Fruit fly (Drosophila melanogaster) whole organism, embryonic: ENCODE measurements around the gene mRpL14.

Experiments used
- CG10565 ChIP-seq: fragments of 200-800 bp; sonication (Bioruptor generic); optimal IDR thresholded peaks from 3 replicates; lab custom pipeline; 2016; ENCODE audit warnings: missing biosample characterization, mild to moderate bottlenecking, missing genetic modification characterization
- CG10979 ChIP-seq: fragments of 200-800 bp; sonication (Bioruptor generic); optimal IDR thresholded peaks from 2 replicates; lab custom pipeline; 2018; ENCODE audit warnings: missing biosample characterization, mild to moderate bottlenecking, missing genetic modification characterization, moderate library complexity
- CG11093 ChIP-seq: fragments of 200-800 bp; sonication (Bioruptor generic); IDR thresholded peaks from 3 replicates; pipeline ENCODE4 v1.3.6; 2022; ENCODE audit warnings: missing biosample characterization, missing genetic modification characterization
- CG11247 ChIP-seq: fragments of 200-800 bp; sonication (Bioruptor generic); IDR thresholded peaks from 2 replicates; pipeline ENCODE4 v1.3.6; 2022; ENCODE audit warnings: missing biosample characterization, missing genetic modification characterization
- CG12391 ChIP-seq: fragments of 200-800 bp; sonication (Bioruptor generic); optimal IDR thresholded peaks from 3 replicates; lab custom pipeline; 2018; ENCODE audit warnings: missing biosample characterization, mild to moderate bottlenecking, missing genetic modification characterization, moderate library complexity
- CG15601 ChIP-seq: fragments of 200-800 bp; sonication (Bioruptor generic); optimal IDR thresholded peaks from 3 replicates; lab custom pipeline; 2019; ENCODE audit warnings: missing biosample characterization, mild to moderate bottlenecking, missing genetic modification characterization, moderate library complexity
- CG16815 ChIP-seq: fragments of 200-800 bp; sonication (Bioruptor generic); optimal IDR thresholded peaks from 3 replicates; lab custom pipeline; 2017; ENCODE audit warnings: missing biosample characterization, mild to moderate bottlenecking, missing genetic modification characterization
- CG17361 ChIP-seq: fragments of 200-800 bp; sonication (Bioruptor generic); IDR thresholded peaks from 3 replicates; pipeline ENCODE4 v1.3.6; 2022; ENCODE audit warnings: missing biosample characterization, missing genetic modification characterization
- CG17912 ChIP-seq: fragments of 200-800 bp; sonication (Bioruptor generic); optimal IDR thresholded peaks from 2 replicates; lab custom pipeline; 2018; ENCODE audit warnings: missing biosample characterization, mild to moderate bottlenecking, missing genetic modification characterization
- CG18599 ChIP-seq: fragments of 200-800 bp; sonication (Bioruptor generic); optimal IDR thresholded peaks from 3 replicates; lab custom pipeline; 2017; ENCODE audit warnings: missing biosample characterization, missing genetic modification characterization, mild to moderate bottlenecking, moderate library complexity, missing genetic modification reagents
- CG4360 ChIP-seq: fragments of 200-800 bp; sonication (Bioruptor generic); IDR thresholded peaks from 2 replicates; pipeline ENCODE4 v1.3.6; 2022; ENCODE audit warnings: missing biosample characterization, missing genetic modification characterization
- CG6272 ChIP-seq: fragments of 200-800 bp; sonication (Bioruptor generic); IDR thresholded peaks from 2 replicates; pipeline ENCODE4 v1.3.6; 2022; ENCODE audit warnings: missing biosample characterization, missing genetic modification characterization
- CG6813 ChIP-seq: fragments of 200-800 bp; sonication (Bioruptor generic); optimal IDR thresholded peaks from 2 replicates; lab custom pipeline; 2017; ENCODE audit warnings: missing biosample characterization, missing genetic modification characterization, mild to moderate bottlenecking, moderate library complexity, missing genetic modification reagents
- CG7357 ChIP-seq: fragments of 200-800 bp; sonication (Bioruptor generic); IDR thresholded peaks from 3 replicates; pipeline ENCODE4 v1.3.6; 2022; ENCODE audit warnings: missing biosample characterization, missing genetic modification characterization
- CG7372 ChIP-seq: fragments of 200-800 bp; sonication (Bioruptor generic); IDR thresholded peaks from 2 replicates; pipeline ENCODE4 v1.3.6; 2022; ENCODE audit warnings: missing biosample characterization, missing genetic modification characterization
- CG8924 ChIP-seq: fragments of 200-800 bp; optimal IDR thresholded peaks from 3 replicates; lab custom pipeline; 2019; ENCODE audit warnings: missing biosample characterization, mild to moderate bottlenecking, missing genetic modification characterization, moderate library complexity
- Deaf1 ChIP-seq: fragments of 200-800 bp; optimal IDR thresholded peaks from 3 replicates; lab custom pipeline; 2019; ENCODE audit warnings: missing biosample characterization, mild to moderate bottlenecking, missing genetic modification characterization, moderate library complexity
- Drgx ChIP-seq: fragments of 200-800 bp; sonication (Bioruptor generic); IDR thresholded peaks from 2 replicates; pipeline ENCODE4 v1.3.6; 2022; ENCODE audit warnings: missing biosample characterization, missing genetic modification characterization
- E2f1 ChIP-seq: fragments of 200-800 bp; sonication (Bioruptor generic); IDR thresholded peaks from 2 replicates; pipeline ENCODE4 v1.3.6; 2022; ENCODE audit warnings: missing biosample characterization, missing genetic modification characterization
- H2.0 ChIP-seq: fragments of 200-800 bp; sonication (Bioruptor generic); IDR thresholded peaks from 2 replicates; pipeline ENCODE4 v1.3.6; 2022; ENCODE audit warnings: missing biosample characterization, missing genetic modification characterization
- Hmr ChIP-seq: fragments of 200-800 bp; sonication (Bioruptor generic); optimal IDR thresholded peaks from 3 replicates; lab custom pipeline; 2017; ENCODE audit warnings: mild to moderate bottlenecking, missing biosample characterization, missing genetic modification reagents, missing genetic modification characterization
- Hsf ChIP-seq: fragments of 200-800 bp; sonication (Bioruptor generic); optimal IDR thresholded peaks from 3 replicates; lab custom pipeline; 2016; ENCODE audit warnings: missing biosample characterization, missing genetic modification characterization
- MTF-1 ChIP-seq: fragments of 200-800 bp; sonication (Bioruptor generic); optimal IDR thresholded peaks from 2 replicates; lab custom pipeline; 2018; ENCODE audit warnings: missing biosample characterization, mild to moderate bottlenecking, missing genetic modification characterization, borderline replicate concordance
- Mrtf ChIP-seq: fragments of 200-800 bp; sonication (Bioruptor generic); IDR thresholded peaks from 3 replicates; pipeline ENCODE4 v1.3.6; 2022; ENCODE audit warnings: missing biosample characterization, missing genetic modification characterization
- Pdp1 ChIP-seq, 2 experiments: fragments of 200-800 bp; sonication (Bioruptor generic); optimal IDR thresholded peaks; 3 replicates each; lab custom pipeline; 2016; ENCODE audit warnings: missing biosample characterization in 2 of 2, missing genetic modification characterization in 2 of 2, mild to moderate bottlenecking in 1 of 2, moderate library complexity in 1 of 2
- Ptx1 ChIP-seq: fragments of 200-800 bp; sonication (Bioruptor generic); IDR thresholded peaks from 2 replicates; pipeline ENCODE4 v1.3.6; 2022; ENCODE audit warnings: missing biosample characterization, missing genetic modification characterization
- Ravus ChIP-seq: fragments of 200-800 bp; sonication (Bioruptor generic); IDR thresholded peaks from 2 replicates; pipeline ENCODE4 v1.3.6; 2022; ENCODE audit warnings: missing biosample characterization, missing genetic modification characterization
- Rfx ChIP-seq: fragments of 200-800 bp; sonication (Bioruptor generic); IDR thresholded peaks from 2 replicates; pipeline ENCODE4 v1.3.6; 2022; ENCODE audit warnings: missing biosample characterization, missing genetic modification characterization
- Taf1 ChIP-seq: fragments of 200-800 bp; sonication (Bioruptor generic); IDR thresholded peaks from 2 replicates; pipeline ENCODE4 v1.3.6; 2022; ENCODE audit warnings: missing biosample characterization, missing genetic modification characterization
- Vsx1 ChIP-seq: fragments of 200-800 bp; sonication (Bioruptor generic); optimal IDR thresholded peaks from 2 replicates; lab custom pipeline; 2017; ENCODE audit warnings: missing biosample characterization, mild to moderate bottlenecking, missing genetic modification characterization, missing genetic modification reagents
- bcd ChIP-seq: fragments of 200-800 bp; sonication (Bioruptor generic); optimal IDR thresholded peaks from 2 replicates; lab custom pipeline; 2017; ENCODE audit warnings: missing biosample characterization, mild to moderate bottlenecking, missing genetic modification characterization
- crc ChIP-seq: fragments of 200-800 bp; sonication (Bioruptor generic); optimal IDR thresholded peaks from 2 replicates; lab custom pipeline; 2016; ENCODE audit warnings: missing biosample characterization, missing genetic modification characterization
- dan ChIP-seq: fragments of 200-800 bp; sonication (Bioruptor generic); IDR thresholded peaks from 2 replicates; pipeline ENCODE4 v1.3.6; 2022; ENCODE audit warnings: missing biosample characterization, missing genetic modification characterization
- dysf ChIP-seq: fragments of 200-800 bp; sonication (Bioruptor generic); IDR thresholded peaks from 3 replicates; pipeline ENCODE4 v1.3.6; 2022; ENCODE audit warnings: missing biosample characterization, missing genetic modification characterization
- en ChIP-seq: fragments of 200-800 bp; sonication (Bioruptor generic); optimal IDR thresholded peaks from 2 replicates; lab custom pipeline; 2016; ENCODE audit warnings: missing biosample characterization, missing genetic modification characterization
- fd3F ChIP-seq: fragments of 200-800 bp; sonication (Bioruptor generic); optimal IDR thresholded peaks from 2 replicates; lab custom pipeline; 2018; ENCODE audit warnings: missing biosample characterization, mild to moderate bottlenecking, missing genetic modification characterization, moderate library complexity
- insv ChIP-seq, 2 experiments: fragments of 200-800 bp; sonication (Bioruptor generic); optimal IDR thresholded peaks; 3 replicates each; lab custom pipeline; 2016 to 2018; ENCODE audit warnings: missing biosample characterization in 2 of 2, missing genetic modification characterization in 2 of 2
- kay ChIP-seq: fragments of 200-800 bp; sonication (Bioruptor generic); optimal IDR thresholded peaks from 2 replicates; lab custom pipeline; 2016; ENCODE audit warnings: missing biosample characterization, missing genetic modification characterization
- mam ChIP-seq: fragments of 200-800 bp; sonication (Bioruptor generic); optimal IDR thresholded peaks from 3 replicates; lab custom pipeline; 2016; ENCODE audit warnings: missing biosample characterization, missing genetic modification characterization
- pnt ChIP-seq: fragments of 200-800 bp; sonication (Bioruptor generic); optimal IDR thresholded peaks from 3 replicates; lab custom pipeline; 2016; ENCODE audit warnings: missing biosample characterization, missing genetic modification characterization
- pum ChIP-seq: fragments of 200-800 bp; sonication (Bioruptor generic); optimal IDR thresholded peaks from 2 replicates; lab custom pipeline; 2016; ENCODE audit warnings: missing biosample characterization, missing genetic modification characterization
- row ChIP-seq: fragments of 200-800 bp; sonication (Bioruptor generic); IDR thresholded peaks from 3 replicates; pipeline ENCODE4 v1.3.6; 2022; ENCODE audit warnings: missing biosample characterization, missing genetic modification characterization
- sqz ChIP-seq: fragments of 200-800 bp; sonication (Bioruptor generic); optimal IDR thresholded peaks from 3 replicates; lab custom pipeline; 2018; ENCODE audit warnings: missing biosample characterization, mild to moderate bottlenecking, missing genetic modification characterization
- ssp ChIP-seq: fragments of 200-800 bp; sonication (Bioruptor generic); IDR thresholded peaks from 2 replicates; pipeline ENCODE4 v1.3.6; 2022; ENCODE audit warnings: missing biosample characterization, missing genetic modification characterization
- tap ChIP-seq: fragments of 200-800 bp; optimal IDR thresholded peaks from 3 replicates; lab custom pipeline; 2019; ENCODE audit warnings: missing biosample characterization, mild to moderate bottlenecking, missing genetic modification characterization, moderate library complexity
- twi ChIP-seq: fragments of 200-800 bp; optimal IDR thresholded peaks from 2 replicates; lab custom pipeline; 2019; ENCODE audit warnings: missing biosample characterization, mild to moderate bottlenecking, missing genetic modification characterization, moderate library complexity
- zf30C ChIP-seq: fragments of 200-800 bp; sonication (Bioruptor generic); optimal IDR thresholded peaks from 3 replicates; lab custom pipeline; 2018; ENCODE audit warnings: missing biosample characterization, mild to moderate bottlenecking, missing genetic modification characterization

mRpL14 gene

DNA sequence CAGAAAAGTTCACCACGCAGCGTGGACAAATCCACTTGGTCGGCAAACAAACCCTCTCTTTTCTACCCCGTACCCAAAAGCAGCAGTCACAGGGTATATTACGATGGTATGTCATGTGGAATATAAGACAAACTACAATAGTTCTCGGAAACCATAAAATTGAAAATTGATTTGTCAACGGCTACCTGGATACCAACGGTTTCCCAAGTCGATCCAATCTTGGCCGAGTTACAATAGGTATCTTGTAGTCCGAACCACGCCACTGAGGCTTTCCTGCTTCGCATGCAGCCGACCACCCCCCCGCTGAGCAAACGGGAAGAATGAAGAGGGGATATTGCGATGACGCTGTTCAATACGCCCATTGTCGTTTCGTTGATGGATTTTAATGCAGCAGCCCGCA, 26.1 kb downstream of the mRpL14 start (continued):
- TF ChIP-seq dysf (GFP tag; lab: Robert Waterston, UW) (peak; percentile 83), Drgx (GFP tag; lab: Robert Waterston, UW) (peak; percentile 80), sqz (GFP tag; lab: Kevin White, UChicago) (no peak), CG15601 (peak; percentile 43), CG17361 (GFP tag; lab: Robert Waterston, UW) (peak; percentile 81), insv (GFP tag; optimal IDR thresholded peaks at IDR 0.05; lab: Kevin White, UChicago) (no peak), E2f1 (peak; percentile 69), Vsx1 (GFP tag; lab: Kevin White, UChicago) (no peak), kay (GFP tag; lab: Kevin White, UChicago) (peak; percentile 37), Ptx1 (GFP tag; lab: Robert Waterston, UW) (peak; percentile 82), CG10979 (peak; percentile 67), Taf1 (GFP tag; lab: Robert Waterston, UW) (0 out of 2 replicates have a peak, but pooled peaks have one; percentile 20), CG12391 (tag; lab: Kevin White, UChicago) (peak; percentile 52), bcd (GFP tag; lab: Kevin White, UChicago) (peak; percentile 6), CG6272 (peak; percentile 72), CG7372 (peak; percentile 53; the same call in 1 of the 2 replicates), zf30C (no peak), Hsf (GFP tag; lab: Kevin White, UChicago) (peak; percentile 42), CG8924 (tag; lab: Kevin White, UChicago) (peak; percentile 42), en (GFP tag; lab: Kevin White, UChicago) (peak; percentile 31), Pdp1 (GFP tag; optimal IDR thresholded peaks at IDR 0.05; lab: Kevin White, UChicago) (peak in 1 of 2 experiments; percentile 63), Ravus (GFP tag; lab: Robert Waterston, UW) (no peak), crc (GFP tag; lab: Kevin White, UChicago) (no peak), CG16815 (peak; percentile 51), dan (GFP tag; lab: Robert Waterston, UW) (peak; percentile 56; the same call in 1 of the 2 replicates), mam (GFP tag; lab: Kevin White, UChicago) (peak; percentile 58), CG10565 (GFP tag; lab: Kevin White, UChicago) (no peak), Mrtf (GFP tag; lab: Robert Waterston, UW) (peak; percentile 71), CG6813 (GFP tag; lab: Kevin White, UChicago) (peak; percentile 26), row (peak; percentile 89), ssp (peak; percentile 71), tap (tag; lab: Kevin White, UChicago) (peak; percentile 25), pum (GFP tag; lab: Kevin White, UChicago) (peak; percentile 78), twi (tag; lab: Kevin White, UChicago) (no peak), fd3F (GFP tag; lab: Kevin White, UChicago) (no peak), MTF-1 (GFP tag; lab: Kevin White, UChicago) (peak; percentile 1), CG7357 (GFP tag; lab: Robert Waterston, UW) (peak; percentile 63; the same call in 1 of the 3 replicates), CG17912 (no peak), CG4360 (GFP tag; lab: Robert Waterston, UW) (peak; percentile 60; the same call in 1 of the 2 replicates), CG11247 (GFP tag; lab: Robert Waterston, UW) (peak; percentile 43; the same call in 1 of the 2 replicates), pnt (GFP tag; lab: Kevin White, UChicago) (peak; percentile 77), Deaf1 (peak; percentile 14), H2.0 (GFP tag; lab: Robert Waterston, UW) (peak; percentile 50; the same call in 1 of the 2 replicates), CG18599 (GFP tag; lab: Kevin White, UChicago) (peak; percentile 25), Hmr (GFP tag; lab: Kevin White, UChicago) (peak; percentile 40), CG11093 (GFP tag; lab: Robert Waterston, UW) (peak; percentile 62; the same call in 1 of the 3 replicates), Rfx (GFP tag; lab: Robert Waterston, UW) (peak; percentile 71)
